Worm (Caenorhabditis elegans): ENCODE measurements around the gene F23B12.4.

ce11 chrV:14439236-14439635, 1.7 kb upstream of the F23B12.4 start:
- no peak for TF ChIP-seq elt-1 (tag; optimal IDR thresholded peaks at IDR 0.05)
- TF ChIP-seq R02D3.7 (tag; optimal IDR thresholded peaks at IDR 0.05), result no peak
- no peak for TF ChIP-seq unc-55 (GFP tag; optimal IDR thresholded peaks at IDR 0.05)
- no peak for TF ChIP-seq lsy-2 (tag; optimal IDR thresholded peaks at IDR 0.05)
- TF ChIP-seq ceh-16 (tag; optimal IDR thresholded peaks at IDR 0.05), result no peak
- TF ChIP-seq skn-1 (tag; optimal IDR thresholded peaks at IDR 0.05), result no peak
- TF ChIP-seq egl-27 (tag; optimal IDR thresholded peaks at IDR 0.05), result no peak
- TF ChIP-seq sma-3 (GFP tag; optimal IDR thresholded peaks at IDR 0.05), result no peak
- no peak for TF ChIP-seq zag-1 (tag; optimal IDR thresholded peaks at IDR 0.05)
